Fruit fly (Drosophila melanogaster) whole organism, adult: ENCODE data around the gene goe.

Experiments used
- CG14711 ChIP-seq: fragments of 200-800 bp; sonication (Bioruptor generic); optimal IDR thresholded peaks from 2 replicates; lab custom pipeline; 2018; ENCODE audit warnings: missing biosample characterization, mild to moderate bottlenecking, missing genetic modification characterization, moderate library complexity
- CG33017 ChIP-seq: fragments of 200-800 bp; sonication (Bioruptor generic); optimal IDR thresholded peaks from 2 replicates; lab custom pipeline; 2018; ENCODE audit warnings: missing biosample characterization, mild to moderate bottlenecking, missing genetic modification characterization, moderate library complexity
- CG7045 ChIP-seq: fragments of 200-800 bp; sonication (Bioruptor generic); optimal IDR thresholded peaks from 2 replicates; lab custom pipeline; 2017; ENCODE audit warnings: missing biosample characterization, mild to moderate bottlenecking, missing genetic modification characterization
- Hr96 ChIP-seq: fragments of 200-800 bp; sonication (Bioruptor generic); optimal IDR thresholded peaks from 2 replicates; lab custom pipeline; 2016; ENCODE audit warnings: missing biosample characterization, missing genetic modification characterization
- cic ChIP-seq: fragments of 200-800 bp; sonication (Bioruptor generic); optimal IDR thresholded peaks from 2 replicates; lab custom pipeline; 2017; ENCODE audit warnings: missing biosample characterization, mild to moderate bottlenecking, missing genetic modification characterization, moderate library complexity
- cnc ChIP-seq, 2 experiments: fragments of >200 bp; optimal IDR thresholded peaks; 2 replicates each; lab custom pipeline; 2017
- kay ChIP-seq: fragments of 200-800 bp; sonication (Bioruptor generic); peaks from one replicate; lab custom pipeline; 2016; ENCODE audit warnings: missing biosample characterization, missing genetic modification characterization, borderline replicate concordance
- toe ChIP-seq: fragments of 200-800 bp; sonication (Bioruptor generic); optimal IDR thresholded peaks from 2 replicates; lab custom pipeline; 2016; ENCODE audit warnings: missing biosample characterization, missing genetic modification characterization

- TF ChIP-seq Hr96 (GFP tag; lab: Kevin White, UChicago) (no peak), cic (no peak), CG33017 (tag; lab: Kevin White, UChicago) (no peak), CG14711 (tag; lab: Kevin White, UChicago) (no peak), kay (GFP tag; lab: Kevin White, UChicago) (no peak), toe (GFP tag; lab: Kevin White, UChicago) (no peak), CG7045 (GFP tag; lab: Kevin White, UChicago) (no peak), cnc (optimal IDR thresholded peaks at IDR 0.05; lab: Kevin White, UChicago) (no peak)
Observed at dm6 chrX:16783141-16783715, 31.5 kb upstream of the goe start, which contains the start of gene if.
